Worm (Caenorhabditis elegans) whole organism, late embryonic: ENCODE results near the gene tig-2.

ENCODE experiments used
- ceh-48 ChIP-seq: sonication (generic microtip); optimal IDR thresholded peaks from 2 replicates; lab custom pipeline; 2016; ENCODE audit warnings: missing genetic modification characterization, inconsistent platforms, missing compliant biosample characterization
- hlh-8 ChIP-seq: sonication (generic microtip); optimal IDR thresholded peaks from 2 replicates; lab custom pipeline; 2016; ENCODE audit warnings: missing genotype, missing genetic modification characterization, missing compliant biosample characterization
- rnt-1 ChIP-seq: sonication (generic microtip); optimal IDR thresholded peaks from 2 replicates; lab custom pipeline; 2016; ENCODE audit warnings: missing genetic modification characterization, missing compliant biosample characterization

- no peak for TF ChIP-seq rnt-1 (tag; lab: Kevin White, UChicago)
- TF ChIP-seq hlh-8 = no peak
- no peak for TF ChIP-seq ceh-48 (tag; lab: Kevin White, UChicago)
Observed at ce11 chrV:4733952-4734351, 4.0 kb upstream of the tig-2 start.
